Fruit fly (Drosophila melanogaster) whole organism, prepupa: ENCODE results near the gene Cpr67B.

Source experiments
- Blimp-1 ChIP-seq: fragments of 200-800 bp; sonication (Bioruptor generic); optimal IDR thresholded peaks from 3 replicates; lab custom pipeline; 2017; ENCODE audit warnings: missing biosample characterization, missing genetic modification characterization, mild to moderate bottlenecking, moderate library complexity, missing genetic modification reagents
- CG10631 ChIP-seq: fragments of 200-800 bp; sonication (Bioruptor generic); optimal IDR thresholded peaks from 2 replicates; lab custom pipeline; 2016; ENCODE audit warnings: missing biosample characterization, missing genetic modification characterization
- CG10669 ChIP-seq: fragments of 200-800 bp; sonication (Bioruptor generic); optimal IDR thresholded peaks from 3 replicates; lab custom pipeline; 2018; ENCODE audit warnings: missing biosample characterization, mild to moderate bottlenecking, missing genetic modification characterization, moderate library complexity
- CG11294 ChIP-seq: fragments of 200-800 bp; sonication (Bioruptor generic); IDR thresholded peaks from 2 replicates; pipeline ENCODE4 v1.3.6; 2022; ENCODE audit warnings: missing biosample characterization, missing genetic modification characterization
- CG11902 ChIP-seq: fragments of 200-800 bp; sonication (Bioruptor generic); optimal IDR thresholded peaks from 3 replicates; lab custom pipeline; 2016; ENCODE audit warnings: missing biosample characterization, missing genetic modification characterization
- CG15336 ChIP-seq: fragments of 200-800 bp; sonication (Bioruptor generic); IDR thresholded peaks from 2 replicates; pipeline ENCODE4 v1.3.6; 2022; ENCODE audit warnings: missing biosample characterization, missing genetic modification characterization
- CG1621 ChIP-seq: fragments of 200-800 bp; sonication (Bioruptor generic); optimal IDR thresholded peaks from 3 replicates; lab custom pipeline; 2018; ENCODE audit warnings: missing biosample characterization, mild to moderate bottlenecking, missing genetic modification characterization
- CG16779 ChIP-seq: fragments of 200-800 bp; sonication (Bioruptor generic); optimal IDR thresholded peaks from 3 replicates; lab custom pipeline; 2017; ENCODE audit warnings: missing biosample characterization, mild to moderate bottlenecking, missing genetic modification characterization
- CG31627 ChIP-seq: fragments of 200-800 bp; sonication (Bioruptor generic); optimal IDR thresholded peaks from 3 replicates; lab custom pipeline; 2016; ENCODE audit warnings: missing biosample characterization, missing genetic modification characterization
- CG32006 ChIP-seq: fragments of 200-800 bp; sonication (Bioruptor generic); optimal IDR thresholded peaks from 3 replicates; lab custom pipeline; 2017; ENCODE audit warnings: missing biosample characterization, mild to moderate bottlenecking, missing genetic modification characterization
- CG34406 ChIP-seq: fragments of 200-800 bp; sonication (Bioruptor generic); optimal IDR thresholded peaks from 3 replicates; lab custom pipeline; 2016; ENCODE audit warnings: missing biosample characterization, missing genetic modification characterization
- CG3919 ChIP-seq: fragments of 200-800 bp; sonication (Bioruptor generic); optimal IDR thresholded peaks from 3 replicates; lab custom pipeline; 2016; ENCODE audit warnings: missing biosample characterization, missing genetic modification characterization
- CG4318 ChIP-seq: fragments of 200-800 bp; sonication (Bioruptor generic); optimal IDR thresholded peaks from 3 replicates; lab custom pipeline; 2017; ENCODE audit warnings: missing biosample characterization, mild to moderate bottlenecking, missing genetic modification characterization
- CG6163 ChIP-seq: fragments of 200-800 bp; sonication (Bioruptor generic); IDR thresholded peaks from 3 replicates; pipeline ENCODE4 v1.3.6; 2022; ENCODE audit warnings: missing biosample characterization, missing genetic modification characterization
- CG6276 ChIP-seq: fragments of 200-800 bp; sonication (Bioruptor generic); optimal IDR thresholded peaks from 2 replicates; lab custom pipeline; 2017; ENCODE audit warnings: missing biosample characterization, mild to moderate bottlenecking, missing genetic modification characterization
- CG6792 ChIP-seq: fragments of 200-800 bp; sonication (Bioruptor generic); optimal IDR thresholded peaks from 3 replicates; lab custom pipeline; 2016; ENCODE audit warnings: missing biosample characterization, missing genetic modification characterization
- CG6808 ChIP-seq: fragments of 200-800 bp; sonication (Bioruptor generic); optimal IDR thresholded peaks from 3 replicates; lab custom pipeline; 2017; ENCODE audit warnings: missing biosample characterization, missing genetic modification characterization, mild to moderate bottlenecking, moderate library complexity, missing genetic modification reagents
- CG6854 ChIP-seq: fragments of 200-800 bp; sonication (Bioruptor generic); optimal IDR thresholded peaks from 2 replicates; lab custom pipeline; 2017; ENCODE audit warnings: missing biosample characterization, mild to moderate bottlenecking, missing genetic modification characterization
- CG7368 ChIP-seq: fragments of 200-800 bp; sonication (Bioruptor generic); optimal IDR thresholded peaks from 3 replicates; lab custom pipeline; 2016; ENCODE audit warnings: missing biosample characterization, missing genetic modification characterization
- CG8119 ChIP-seq: fragments of 200-800 bp; sonication (Bioruptor generic); IDR thresholded peaks from 3 replicates; pipeline ENCODE4 v1.3.6; 2022; ENCODE audit warnings: missing biosample characterization, missing genetic modification characterization
- CG8632 ChIP-seq: fragments of 200-800 bp; sonication (Bioruptor generic); optimal IDR thresholded peaks from 3 replicates; lab custom pipeline; 2016; ENCODE audit warnings: missing biosample characterization, missing genetic modification characterization
- CG9139 ChIP-seq: fragments of 200-800 bp; sonication (Bioruptor generic); optimal IDR thresholded peaks from 3 replicates; lab custom pipeline; 2017; ENCODE audit warnings: missing biosample characterization, mild to moderate bottlenecking, missing genetic modification characterization
- Eip78C ChIP-seq: fragments of 200-800 bp; sonication (Bioruptor generic); peaks from one replicate; lab custom pipeline; 2016; ENCODE audit warnings: missing biosample characterization, missing genetic modification characterization
- Eip93F ChIP-seq: fragments of 200-800 bp; sonication (Bioruptor generic); optimal IDR thresholded peaks from 2 replicates; lab custom pipeline; 2016; ENCODE audit warnings: missing biosample characterization, mild to moderate bottlenecking, missing genetic modification characterization
- Ets21C ChIP-seq: fragments of 200-800 bp; sonication (Bioruptor generic); optimal IDR thresholded peaks from 3 replicates; lab custom pipeline; 2016; ENCODE audit warnings: missing biosample characterization, missing genetic modification characterization
- Gug ChIP-seq: fragments of 200-800 bp; sonication (Bioruptor generic); IDR thresholded peaks from 2 replicates; pipeline ENCODE4 v1.3.6; 2022; ENCODE audit warnings: missing biosample characterization, missing genetic modification characterization
- Hr39 ChIP-seq: fragments of 200-800 bp; sonication (Bioruptor generic); optimal IDR thresholded peaks from 2 replicates; lab custom pipeline; 2016; ENCODE audit warnings: missing biosample characterization, missing genetic modification characterization
- Hr4 ChIP-seq: fragments of 200-800 bp; sonication (Bioruptor generic); optimal IDR thresholded peaks from 3 replicates; lab custom pipeline; 2016; ENCODE audit warnings: missing biosample characterization, missing genetic modification characterization
- Lpt ChIP-seq: fragments of 200-800 bp; sonication (Bioruptor generic); optimal IDR thresholded peaks from 3 replicates; lab custom pipeline; 2016; ENCODE audit warnings: missing biosample characterization, missing genetic modification characterization
- Met ChIP-seq: fragments of 200-800 bp; sonication (Bioruptor generic); optimal IDR thresholded peaks from 3 replicates; lab custom pipeline; 2016; ENCODE audit warnings: missing biosample characterization, missing genetic modification characterization
- OdsH ChIP-seq: fragments of 200-800 bp; sonication (Bioruptor generic); optimal IDR thresholded peaks from 3 replicates; lab custom pipeline; 2016; ENCODE audit warnings: missing biosample characterization, missing genetic modification characterization
- Smox ChIP-seq: fragments of 200-800 bp; sonication (Bioruptor generic); optimal IDR thresholded peaks from 3 replicates; lab custom pipeline; 2016; ENCODE audit warnings: missing biosample characterization, missing genetic modification characterization
- Sox102F ChIP-seq: fragments of 200-800 bp; sonication (Bioruptor generic); optimal IDR thresholded peaks from 2 replicates; lab custom pipeline; 2016; ENCODE audit warnings: missing biosample characterization, mild to moderate bottlenecking, missing genetic modification characterization
- Sox15 ChIP-seq: fragments of 200-800 bp; sonication (Bioruptor generic); optimal IDR thresholded peaks from 3 replicates; lab custom pipeline; 2016; ENCODE audit warnings: missing biosample characterization, missing genetic modification characterization
- achi ChIP-seq: fragments of 200-800 bp; sonication (Bioruptor generic); optimal IDR thresholded peaks from 3 replicates; lab custom pipeline; 2016; ENCODE audit warnings: missing biosample characterization, missing genetic modification characterization
- acj6 ChIP-seq: fragments of 200-800 bp; sonication (Bioruptor generic); optimal IDR thresholded peaks from 3 replicates; lab custom pipeline; 2016; ENCODE audit warnings: missing biosample characterization, missing genetic modification characterization
- cyc ChIP-seq: fragments of 200-800 bp; sonication (Bioruptor generic); optimal IDR thresholded peaks from 3 replicates; lab custom pipeline; 2016; ENCODE audit warnings: missing biosample characterization, missing genetic modification characterization
- dsx ChIP-seq: fragments of 200-800 bp; optimal IDR thresholded peaks from 3 replicates; lab custom pipeline; 2019; ENCODE audit warnings: missing biosample characterization, mild to moderate bottlenecking, missing genetic modification characterization, moderate library complexity; ENCODE audit not compliant: poor library complexity, severe bottlenecking
- esn ChIP-seq: fragments of 200-800 bp; sonication (Bioruptor generic); optimal IDR thresholded peaks from 2 replicates; lab custom pipeline; 2016; ENCODE audit warnings: missing biosample characterization, mild to moderate bottlenecking, missing genetic modification characterization, moderate library complexity
- fd59A ChIP-seq: fragments of 200-800 bp; sonication (Bioruptor generic); optimal IDR thresholded peaks from 2 replicates; lab custom pipeline; 2017; ENCODE audit warnings: missing biosample characterization, mild to moderate bottlenecking, missing genetic modification characterization, missing genetic modification reagents
- fd85E ChIP-seq: fragments of 200-800 bp; sonication (Bioruptor generic); optimal IDR thresholded peaks from 3 replicates; lab custom pipeline; 2016; ENCODE audit warnings: missing biosample characterization, missing genetic modification characterization
- lz ChIP-seq: fragments of 200-800 bp; sonication (Bioruptor generic); optimal IDR thresholded peaks from 3 replicates; lab custom pipeline; 2016; ENCODE audit warnings: missing biosample characterization, missing genetic modification characterization
- net ChIP-seq: fragments of 200-800 bp; sonication (Bioruptor generic); optimal IDR thresholded peaks from 3 replicates; lab custom pipeline; 2016; ENCODE audit warnings: missing biosample characterization, missing genetic modification characterization
- salr ChIP-seq, 2 experiments: fragments of 200-800 bp; sonication (Bioruptor generic); optimal IDR thresholded peaks; 3 replicates each; lab custom pipeline; 2016 to 2018; ENCODE audit warnings: missing biosample characterization in 2 of 2, missing genetic modification characterization in 2 of 2, mild to moderate bottlenecking in 1 of 2
- ss ChIP-seq, 2 experiments: fragments of 200-800 bp; sonication (Bioruptor generic); optimal IDR thresholded peaks; 2 replicates in 1 of 2; 3 replicates in 1 of 2; lab custom pipeline; 2017 to 2018; ENCODE audit warnings: mild to moderate bottlenecking in 2 of 2, missing biosample characterization in 2 of 2, missing genetic modification characterization in 2 of 2, moderate library complexity in 1 of 2
- topi ChIP-seq: fragments of 200-800 bp; sonication (Bioruptor generic); optimal IDR thresholded peaks from 3 replicates; lab custom pipeline; 2016; ENCODE audit warnings: missing biosample characterization, missing genetic modification characterization
- vri ChIP-seq: fragments of 200-800 bp; sonication (Bioruptor generic); optimal IDR thresholded peaks from 3 replicates; lab custom pipeline; 2016; ENCODE audit warnings: missing biosample characterization, mild to moderate bottlenecking, missing genetic modification characterization

Gene Cpr67B

dm6 chr3L:9451522-9452118 is 47.0 kb downstream of the Cpr67B start, which contains the start of the genes CG3448 and ghi (continued):
- peak; percentile 89 for TF ChIP-seq Eip78C (GFP tag; lab: Kevin White, UChicago)
- TF ChIP-seq net (GFP tag; lab: Kevin White, UChicago) = peak; percentile 47
- TF ChIP-seq esn = peak; percentile 75
- peak; percentile 67 for TF ChIP-seq cyc (GFP tag; lab: Kevin White, UChicago)
- no peak for TF ChIP-seq CG32006 (GFP tag; lab: Kevin White, UChicago)
- no peak for TF ChIP-seq CG6276
- peak; percentile 11 for TF ChIP-seq CG1621 (tag; lab: Kevin White, UChicago)
- no peak for TF ChIP-seq OdsH (GFP tag; lab: Kevin White, UChicago)
- TF ChIP-seq Ets21C = peak; percentile 31
- peak; percentile 52 for TF ChIP-seq CG6808 (GFP tag; lab: Kevin White, UChicago)
- no peak for TF ChIP-seq CG4318 (GFP tag; lab: Kevin White, UChicago)
- TF ChIP-seq CG8119 = no peak
- peak; percentile 22 for TF ChIP-seq CG6854 (GFP tag; lab: Kevin White, UChicago)
- TF ChIP-seq Eip93F (GFP tag; lab: Kevin White, UChicago) = peak; percentile 64
- peak; percentile 73 for TF ChIP-seq CG3919
- TF ChIP-seq Lpt (GFP tag; lab: Kevin White, UChicago) = peak; percentile 56
- peak; percentile 58 for TF ChIP-seq acj6 (GFP tag; lab: Kevin White, UChicago)
- peak; percentile 23 for TF ChIP-seq CG31627 (GFP tag; lab: Kevin White, UChicago)
- TF ChIP-seq Hr39 (GFP tag; lab: Kevin White, UChicago) = peak; percentile 28
- no peak for TF ChIP-seq salr (GFP tag; optimal IDR thresholded peaks at IDR 0.05; lab: Kevin White, UChicago)
- TF ChIP-seq CG11902 = no peak
- TF ChIP-seq CG15336 (GFP tag; lab: Robert Waterston, UW) = 0 out of 2 replicates have a peak, but pooled peaks have one; percentile 25
- peak; percentile 32 for TF ChIP-seq CG10669
- peak; percentile 54 for TF ChIP-seq CG7368
- TF ChIP-seq fd85E (GFP tag; lab: Kevin White, UChicago) = peak; percentile 22
- peak; percentile 48 for TF ChIP-seq CG6792 (GFP tag; lab: Kevin White, UChicago)
- peak; percentile 55 for TF ChIP-seq topi
- TF ChIP-seq CG16779 (tag; lab: Kevin White, UChicago) = no peak
- no peak for TF ChIP-seq CG6163 (GFP tag; lab: Robert Waterston, UW)
- TF ChIP-seq ss (GFP tag; optimal IDR thresholded peaks at IDR 0.05; lab: Kevin White, UChicago) = peak in 1 of 2 experiments; percentile 66
- TF ChIP-seq CG11294 (GFP tag; lab: Robert Waterston, UW) = no peak
- TF ChIP-seq fd59A (GFP tag; lab: Kevin White, UChicago) = no peak
- peak; percentile 66 for TF ChIP-seq Hr4 (GFP tag; lab: Kevin White, UChicago)
- peak; percentile 63 for TF ChIP-seq Met (GFP tag; lab: Kevin White, UChicago)
- peak; percentile 61 for TF ChIP-seq lz (GFP tag; lab: Kevin White, UChicago)
- TF ChIP-seq CG10631 (GFP tag; lab: Kevin White, UChicago) = no peak
- TF ChIP-seq Sox102F (GFP tag; lab: Kevin White, UChicago) = no peak
- TF ChIP-seq achi (GFP tag; lab: Kevin White, UChicago) = peak; percentile 60
- no peak for TF ChIP-seq Smox (GFP tag; lab: Kevin White, UChicago)
- TF ChIP-seq CG8632 = peak; percentile 9
- TF ChIP-seq CG9139 (GFP tag; lab: Kevin White, UChicago) = no peak

dm6 chr3L:9452422-9452821 is 47.8 kb downstream of the Cpr67B start:
- TF ChIP-seq vri (GFP tag; lab: Kevin White, UChicago) (no peak), CG32006 (GFP tag; lab: Kevin White, UChicago) (no peak), Sox102F (GFP tag; lab: Kevin White, UChicago) (no peak), Gug (GFP tag; lab: Robert Waterston, UW) (no peak), CG10631 (GFP tag; lab: Kevin White, UChicago) (no peak), Met (GFP tag; lab: Kevin White, UChicago) (no peak), CG3919 (no peak), CG15336 (GFP tag; lab: Robert Waterston, UW) (no peak), ss (GFP tag; optimal IDR thresholded peaks at IDR 0.05; lab: Kevin White, UChicago) (no peak), CG8119 (no peak), CG11294 (GFP tag; lab: Robert Waterston, UW) (no peak), dsx (GFP tag; lab: Kevin White, UChicago) (no peak), CG34406 (no peak), CG6792 (GFP tag; lab: Kevin White, UChicago) (no peak), Sox15 (GFP tag; lab: Kevin White, UChicago) (no peak), Blimp-1 (GFP tag; lab: Kevin White, UChicago) (no peak), fd85E (GFP tag; lab: Kevin White, UChicago) (no peak)
